Fruit fly (Drosophila melanogaster): Measurements from ENCODE around the gene mRpL39.

dm6 chr3L:14989879-14990278 lies 9.6 kb downstream of the mRpL39 start:
- TF ChIP-seq lola (GFP tag; optimal IDR thresholded peaks at IDR 0.05) (no peak), Rel (GFP tag; optimal IDR thresholded peaks at IDR 0.05) (no peak), Rel (tag; optimal IDR thresholded peaks at IDR 0.05) (no peak), CrebA (GFP tag; optimal IDR thresholded peaks at IDR 0.05; ENCODE audit: borderline replicate concordance) (no peak), psq (GFP tag; optimal IDR thresholded peaks at IDR 0.05) (no peak), h (GFP tag; optimal IDR thresholded peaks at IDR 0.05) (no peak), jim (GFP tag; optimal IDR thresholded peaks at IDR 0.05) (no peak), OdsH (GFP tag; optimal IDR thresholded peaks at IDR 0.05) (no peak), woc (GFP tag; optimal IDR thresholded peaks at IDR 0.05) (no peak), CG32264 (GFP tag; optimal IDR thresholded peaks at IDR 0.05) (no peak), usp (GFP tag; optimal IDR thresholded peaks at IDR 0.05) (no peak), Dif (GFP tag; optimal IDR thresholded peaks at IDR 0.05; ENCODE audit: partially characterized antibody) (no peak), GATAd (GFP tag; optimal IDR thresholded peaks at IDR 0.05) (no peak), Hnf4 (GFP tag; optimal IDR thresholded peaks at IDR 0.05) (no peak), sage (GFP tag; optimal IDR thresholded peaks at IDR 0.05) (no peak)

Measured in whole organism, wandering third instar larva.